Worm (Caenorhabditis elegans): ENCODE results near the gene mps-2.

- no peak for TF ChIP-seq lin-39 (tag; optimal IDR thresholded peaks at IDR 0.05)
- no peak for TF ChIP-seq nhr-11 (tag; optimal IDR thresholded peaks at IDR 0.05)
- TF ChIP-seq nhr-42 (GFP tag; IDR thresholded peaks at IDR 0.05) = no peak
- no peak for TF ChIP-seq unc-62 (GFP tag; optimal IDR thresholded peaks at IDR 0.05 in 1 of 2)
- no peak for TF ChIP-seq unc-62 (tag; optimal IDR thresholded peaks at IDR 0.05)
- no peak for TF ChIP-seq mdl-1 (tag; optimal IDR thresholded peaks at IDR 0.05)
- no peak for TF ChIP-seq nhr-41 (GFP tag; IDR thresholded peaks at IDR 0.05)
- TF ChIP-seq dmd-9 (GFP tag; IDR thresholded peaks at IDR 0.05) = no peak
- no peak for TF ChIP-seq daf-12 (tag; optimal IDR thresholded peaks at IDR 0.05)
- no peak for TF ChIP-seq zip-2 (tag; optimal IDR thresholded peaks at IDR 0.05)
Observed at ce11 chrII:313540-313939, 1.5 kb upstream of the mps-2 start.

Measured in whole organism, L4 larva.